Fruit fly (Drosophila melanogaster) whole organism, embryonic: ENCODE data around the gene SrpRbeta.

Experiments
- Bdp1 ChIP-seq: fragments of 200-800 bp; sonication (Bioruptor generic); optimal IDR thresholded peaks from 3 replicates; lab custom pipeline; 2016; ENCODE audit warnings: missing biosample characterization, missing genetic modification characterization
- Bgb ChIP-seq: fragments of 200-800 bp; sonication (Bioruptor generic); IDR thresholded peaks from 2 replicates; pipeline ENCODE4 v1.3.6; 2022; ENCODE audit warnings: missing biosample characterization, missing genetic modification characterization; ENCODE audit not compliant: partially characterized antibody
- CG10147 ChIP-seq: fragments of 200-800 bp; sonication (Bioruptor generic); optimal IDR thresholded peaks from 2 replicates; lab custom pipeline; 2019; ENCODE audit warnings: missing biosample characterization, mild to moderate bottlenecking, missing genetic modification characterization, moderate library complexity
- CG10565 ChIP-seq: fragments of 200-800 bp; sonication (Bioruptor generic); optimal IDR thresholded peaks from 3 replicates; lab custom pipeline; 2016; ENCODE audit warnings: missing biosample characterization, mild to moderate bottlenecking, missing genetic modification characterization
- CG11696 ChIP-seq: fragments of 200-800 bp; sonication (Bioruptor generic); IDR thresholded peaks from 2 replicates; pipeline ENCODE4 v1.3.6; 2022; ENCODE audit warnings: missing biosample characterization, missing genetic modification characterization
- CG12219 ChIP-seq: fragments of 200-800 bp; sonication (Bioruptor generic); optimal IDR thresholded peaks from 3 replicates; lab custom pipeline; 2018; ENCODE audit warnings: missing biosample characterization, mild to moderate bottlenecking, missing genetic modification characterization
- CG12769 ChIP-seq: fragments of 200-800 bp; sonication (Bioruptor generic); optimal IDR thresholded peaks from 2 replicates; lab custom pipeline; 2019; ENCODE audit warnings: missing biosample characterization, mild to moderate bottlenecking, missing genetic modification characterization, moderate library complexity
- CG13123 ChIP-seq: fragments of 200-800 bp; sonication (Bioruptor generic); optimal IDR thresholded peaks from 2 replicates; lab custom pipeline; 2016; ENCODE audit warnings: missing biosample characterization, missing genetic modification characterization
- CG13287 ChIP-seq: fragments of 200-800 bp; sonication (Bioruptor generic); IDR thresholded peaks from 2 replicates; pipeline ENCODE4 v1.3.6; 2022; ENCODE audit warnings: missing biosample characterization, missing genetic modification characterization; ENCODE audit not compliant: partially characterized antibody
- CG15073 ChIP-seq: fragments of 200-800 bp; sonication (Bioruptor generic); optimal IDR thresholded peaks from 2 replicates; lab custom pipeline; 2016; ENCODE audit warnings: missing biosample characterization, missing genetic modification characterization
- CG15269 ChIP-seq: fragments of 200-800 bp; sonication (Bioruptor generic); optimal IDR thresholded peaks from 2 replicates; lab custom pipeline; 2018; ENCODE audit warnings: missing biosample characterization, mild to moderate bottlenecking, missing genetic modification characterization, moderate library complexity
- CG1647 ChIP-seq: fragments of 200-800 bp; sonication (Bioruptor generic); optimal IDR thresholded peaks from 3 replicates; lab custom pipeline; 2016; ENCODE audit warnings: missing biosample characterization, missing genetic modification characterization
- CG17359 ChIP-seq: fragments of 200-800 bp; sonication (Bioruptor generic); optimal IDR thresholded peaks from 3 replicates; lab custom pipeline; 2018; ENCODE audit warnings: missing biosample characterization, mild to moderate bottlenecking, missing genetic modification characterization, moderate library complexity
- CG17361 ChIP-seq: fragments of 200-800 bp; sonication (Bioruptor generic); IDR thresholded peaks from 3 replicates; pipeline ENCODE4 v1.3.6; 2022; ENCODE audit warnings: missing biosample characterization, missing genetic modification characterization
- CG18262 ChIP-seq: fragments of 200-800 bp; optimal IDR thresholded peaks from 3 replicates; lab custom pipeline; 2019; ENCODE audit warnings: missing biosample characterization, mild to moderate bottlenecking, missing genetic modification characterization, moderate library complexity
- CG2120 ChIP-seq: fragments of 200-800 bp; sonication (Bioruptor generic); optimal IDR thresholded peaks from 3 replicates; lab custom pipeline; 2016; ENCODE audit warnings: missing biosample characterization, missing genetic modification characterization
- CG31224 ChIP-seq: fragments of 200-800 bp; sonication (Bioruptor generic); IDR thresholded peaks from 2 replicates; pipeline ENCODE4 v1.3.6; 2022; ENCODE audit warnings: missing biosample characterization, missing genetic modification characterization
- CG32767 ChIP-seq: fragments of 200-800 bp; sonication (Bioruptor generic); IDR thresholded peaks from 2 replicates; pipeline ENCODE4 v1.3.6; 2022; ENCODE audit warnings: missing biosample characterization, missing genetic modification characterization
- CG33213 ChIP-seq: fragments of 200-800 bp; sonication (Bioruptor generic); optimal IDR thresholded peaks from 3 replicates; lab custom pipeline; 2016; ENCODE audit warnings: missing biosample characterization, missing genetic modification characterization
- CG3995 ChIP-seq: fragments of 200-800 bp; sonication (Bioruptor generic); optimal IDR thresholded peaks from 3 replicates; lab custom pipeline; 2016; ENCODE audit warnings: missing biosample characterization, missing genetic modification characterization
- CG42726 ChIP-seq: fragments of 200-800 bp; sonication (Bioruptor generic); IDR thresholded peaks from 2 replicates; pipeline ENCODE4 v1.3.6; 2022; ENCODE audit warnings: missing biosample characterization, missing genetic modification characterization; ENCODE audit not compliant: partially characterized antibody
- CG4854 ChIP-seq: fragments of 200-800 bp; sonication (Bioruptor generic); optimal IDR thresholded peaks from 2 replicates; lab custom pipeline; 2016; ENCODE audit warnings: missing biosample characterization, missing genetic modification characterization, inconsistent platforms
- CG7928 ChIP-seq: fragments of 200-800 bp; sonication (Bioruptor generic); optimal IDR thresholded peaks from 2 replicates; lab custom pipeline; 2017; ENCODE audit warnings: missing biosample characterization, mild to moderate bottlenecking, missing genetic modification characterization
- CkIIα-i1 ChIP-seq: fragments of 200-800 bp; sonication (Bioruptor generic); IDR thresholded peaks from 2 replicates; pipeline ENCODE4 v1.3.6; 2022; ENCODE audit warnings: missing biosample characterization, missing genetic modification characterization
- Dref ChIP-seq: fragments of 200-800 bp; sonication (Bioruptor generic); IDR thresholded peaks from 2 replicates; pipeline ENCODE4 v1.3.6; 2022; ENCODE audit warnings: missing biosample characterization, missing genetic modification characterization
- Fer1 ChIP-seq: fragments of 200-800 bp; sonication (Bioruptor generic); optimal IDR thresholded peaks from 2 replicates; lab custom pipeline; 2017; ENCODE audit warnings: missing biosample characterization, mild to moderate bottlenecking, missing genetic modification characterization
- Gsc ChIP-seq: fragments of 200-800 bp; sonication (Bioruptor generic); IDR thresholded peaks from 2 replicates; pipeline ENCODE4 v1.3.6; 2022; ENCODE audit warnings: missing biosample characterization, missing genetic modification characterization
- HLH3B ChIP-seq: fragments of 200-800 bp; sonication (Bioruptor generic); IDR thresholded peaks from 2 replicates; pipeline ENCODE4 v1.3.6; 2022; ENCODE audit warnings: missing biosample characterization, missing genetic modification characterization
- Mes4 ChIP-seq: fragments of 200-800 bp; sonication (Bioruptor generic); optimal IDR thresholded peaks from 2 replicates; lab custom pipeline; 2016; ENCODE audit warnings: missing biosample characterization, missing genetic modification characterization
- Nf-YC ChIP-seq: fragments of 200-800 bp; optimal IDR thresholded peaks from 3 replicates; lab custom pipeline; 2019; ENCODE audit warnings: missing biosample characterization, mild to moderate bottlenecking, missing genetic modification characterization, moderate library complexity
- Oaz ChIP-seq: fragments of 200-800 bp; sonication (Bioruptor generic); IDR thresholded peaks from 2 replicates; pipeline ENCODE4 v1.3.6; 2022; ENCODE audit warnings: missing biosample characterization, missing genetic modification characterization
- Rfx ChIP-seq: fragments of 200-800 bp; sonication (Bioruptor generic); IDR thresholded peaks from 2 replicates; pipeline ENCODE4 v1.3.6; 2022; ENCODE audit warnings: missing biosample characterization, missing genetic modification characterization
- Rx ChIP-seq: fragments of 200-800 bp; sonication (Bioruptor generic); IDR thresholded peaks from 2 replicates; pipeline ENCODE4 v1.3.6; 2022; ENCODE audit warnings: missing biosample characterization, missing genetic modification characterization
- Tbp ChIP-seq: fragments of >200 bp; optimal IDR thresholded peaks from 2 replicates; lab custom pipeline; 2018; ENCODE audit warnings: missing biosample characterization, missing genetic modification characterization
- ase ChIP-seq: fragments of 200-800 bp; sonication (Bioruptor generic); IDR thresholded peaks from 3 replicates; pipeline ENCODE4 v1.3.6; 2022; ENCODE audit warnings: missing biosample characterization, missing genetic modification characterization
- bsh ChIP-seq, 2 experiments: fragments of 200-800 bp; sonication (Bioruptor generic); optimal IDR thresholded peaks; 2 replicates each; lab custom pipeline; 2017 to 2018; ENCODE audit warnings: mild to moderate bottlenecking in 2 of 2, missing biosample characterization in 2 of 2, missing genetic modification characterization in 2 of 2, moderate library complexity in 1 of 2
- ewg ChIP-seq: fragments of 200-800 bp; sonication (Bioruptor generic); optimal IDR thresholded peaks from 3 replicates; lab custom pipeline; 2017; ENCODE audit warnings: mild to moderate bottlenecking, missing biosample characterization, missing genetic modification reagents, missing genetic modification characterization
- fd3F ChIP-seq: fragments of 200-800 bp; sonication (Bioruptor generic); optimal IDR thresholded peaks from 2 replicates; lab custom pipeline; 2018; ENCODE audit warnings: missing biosample characterization, mild to moderate bottlenecking, missing genetic modification characterization, moderate library complexity
- gcm ChIP-seq: fragments of 200-800 bp; sonication (Bioruptor generic); optimal IDR thresholded peaks from 2 replicates; lab custom pipeline; 2019; ENCODE audit warnings: missing biosample characterization, mild to moderate bottlenecking, missing genetic modification characterization, moderate library complexity
- jing ChIP-seq: fragments of 200-800 bp; sonication (Bioruptor generic); optimal IDR thresholded peaks from 2 replicates; lab custom pipeline; 2018; ENCODE audit warnings: missing biosample characterization, mild to moderate bottlenecking, missing genetic modification characterization
- kah ChIP-seq: fragments of 200-800 bp; sonication (Bioruptor generic); optimal IDR thresholded peaks from 2 replicates; lab custom pipeline; 2018; ENCODE audit warnings: missing biosample characterization, mild to moderate bottlenecking, missing genetic modification characterization
- mirr ChIP-seq: fragments of 200-800 bp; sonication (Bioruptor generic); optimal IDR thresholded peaks from 3 replicates; lab custom pipeline; 2018; ENCODE audit warnings: missing biosample characterization, mild to moderate bottlenecking, missing genetic modification characterization
- nerfin-1 ChIP-seq: fragments of 200-800 bp; sonication (Bioruptor generic); optimal IDR thresholded peaks from 3 replicates; lab custom pipeline; 2019; ENCODE audit warnings: missing biosample characterization, mild to moderate bottlenecking, missing genetic modification characterization, moderate library complexity
- ranshi ChIP-seq: fragments of 200-800 bp; sonication (Bioruptor generic); IDR thresholded peaks from 2 replicates; pipeline ENCODE4 v1.3.6; 2022; ENCODE audit warnings: missing biosample characterization, missing genetic modification characterization
- sc ChIP-seq, 3 experiments: fragments of >200 bp in 2 of 3; fragments of 200-800 bp in 1 of 3; sonication (Bioruptor generic) in 1 of 3; optimal IDR thresholded peaks; 2 replicates in 2 of 3; 3 replicates in 1 of 3; lab custom pipeline; 2017; ENCODE audit warnings: mild to moderate bottlenecking in 1 of 3, missing biosample characterization in 1 of 3, missing genetic modification characterization in 1 of 3, missing genetic modification reagents in 1 of 3
- sd ChIP-seq: fragments of 200-800 bp; sonication (Bioruptor generic); optimal IDR thresholded peaks from 3 replicates; lab custom pipeline; 2018; ENCODE audit warnings: missing biosample characterization, mild to moderate bottlenecking, missing genetic modification characterization, moderate library complexity
- slbo ChIP-seq: fragments of 200-800 bp; sonication (Bioruptor generic); IDR thresholded peaks from 2 replicates; pipeline ENCODE4 v1.3.6; 2022; ENCODE audit warnings: missing biosample characterization, missing genetic modification characterization
- so ChIP-seq: fragments of 200-800 bp; sonication (Bioruptor generic); IDR thresholded peaks from 3 replicates; pipeline ENCODE4 v1.3.6; 2022; ENCODE audit warnings: missing biosample characterization, missing genetic modification characterization
- tna ChIP-seq: fragments of 200-800 bp; sonication (Bioruptor generic); IDR thresholded peaks from 2 replicates; pipeline ENCODE4 v1.3.6; 2022; ENCODE audit warnings: missing biosample characterization, missing genetic modification characterization; ENCODE audit not compliant: partially characterized antibody
- wek ChIP-seq: fragments of 200-800 bp; sonication (Bioruptor generic); optimal IDR thresholded peaks from 3 replicates; lab custom pipeline; 2018; ENCODE audit warnings: missing biosample characterization, mild to moderate bottlenecking, missing genetic modification characterization, moderate library complexity
- zfh1 ChIP-seq: fragments of 200-800 bp; sonication (Bioruptor generic); IDR thresholded peaks from 3 replicates; pipeline ENCODE4 v1.3.6; 2022; ENCODE audit warnings: missing biosample characterization, missing genetic modification characterization

Gene SrpRbeta

DNA sequence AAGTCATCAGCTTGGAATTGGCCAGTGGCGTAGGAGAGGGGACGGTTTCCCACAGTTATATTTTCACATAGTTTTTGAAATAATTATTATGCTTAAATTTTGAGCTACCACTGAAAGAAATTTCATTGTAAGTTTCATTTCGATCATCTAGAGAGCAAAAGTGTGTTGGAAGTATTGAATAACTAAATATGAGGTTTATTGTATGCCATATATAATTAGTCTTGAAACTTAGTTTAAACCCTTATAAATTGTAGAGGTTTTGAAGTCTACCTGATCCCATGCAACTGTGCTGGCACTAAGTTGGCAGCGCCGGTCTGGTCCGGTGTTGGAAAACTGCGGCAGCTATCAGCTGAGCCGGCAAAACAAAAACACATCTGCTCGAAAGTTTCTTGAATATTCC, 1.1 kb upstream of the SrpRbeta start, which contains the start of the genes CG32022 and CG6511 (continued):
- TF ChIP-seq ranshi (peak; percentile 96), CG17361 (GFP tag; lab: Robert Waterston, UW) (peak; percentile 99), CG13287 (GFP tag; lab: Robert Waterston, UW) (peak; percentile 49), CG7928 (GFP tag; lab: Kevin White, UChicago) (peak; percentile 78), jing (peak; percentile 93), Dref (peak; percentile 41), CG3995 (GFP tag; lab: Kevin White, UChicago) (peak; percentile 83), Bdp1 (GFP tag; lab: Kevin White, UChicago) (peak; percentile 91), Tbp (GFP tag; lab: Kevin White, UChicago) (no peak), CG13123 (GFP tag; lab: Kevin White, UChicago) (peak; percentile 94), Rfx (GFP tag; lab: Robert Waterston, UW) (peak; percentile 97), Fer1 (GFP tag; lab: Kevin White, UChicago) (peak; percentile 97), Mes4 (GFP tag; lab: Kevin White, UChicago) (peak; percentile 93), mirr (GFP tag; lab: Kevin White, UChicago) (peak; percentile 94), CG12219 (GFP tag; lab: Kevin White, UChicago) (peak; percentile 92), bsh (GFP tag; optimal IDR thresholded peaks at IDR 0.05; lab: Kevin White, UChicago) (peak in 1 of 2 experiments; percentile 95), CG10565 (GFP tag; lab: Kevin White, UChicago) (peak; percentile 87), Gsc (GFP tag; lab: Robert Waterston, UW) (peak; percentile 88), CG18262 (tag; lab: Kevin White, UChicago) (peak; percentile 96), CG32767 (GFP tag; lab: Robert Waterston, UW) (peak; percentile 89), CG4854 (GFP tag; lab: Kevin White, UChicago) (peak; percentile 95), Bgb (GFP tag; lab: Robert Waterston, UW) (no peak), CG1647 (GFP tag; lab: Kevin White, UChicago) (peak; percentile 96), CG17359 (tag; lab: Kevin White, UChicago) (peak; percentile 95), so (peak; percentile 94), CkIIα-i1 (GFP tag; lab: Robert Waterston, UW) (peak; percentile 76), kah (peak; percentile 89), nerfin-1 (tag; lab: Kevin White, UChicago) (peak; percentile 96), CG31224 (GFP tag; lab: Robert Waterston, UW) (peak; percentile 93), CG12769 (peak; percentile 96), CG10147 (peak; percentile 97)

DNA sequence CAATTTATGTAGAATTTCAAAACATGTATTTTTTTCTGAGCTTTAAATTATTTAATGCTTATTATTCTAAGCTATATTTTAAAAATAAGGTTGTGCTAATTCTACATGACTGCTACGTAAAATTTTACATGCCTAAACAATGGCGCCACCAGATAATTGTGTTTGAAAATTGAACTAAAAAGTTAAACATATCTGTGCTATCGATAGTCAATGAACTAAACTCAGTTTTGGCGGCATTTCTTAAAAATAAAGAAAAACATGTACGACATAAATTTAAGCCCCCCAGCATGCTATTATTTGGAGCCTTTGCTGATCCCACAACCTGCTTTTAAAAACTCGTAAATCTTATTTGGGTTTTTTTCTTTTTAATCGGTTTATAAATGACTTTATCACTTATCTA, 1.4 kb downstream of the SrpRbeta start:
- TF ChIP-seq Oaz (GFP tag; lab: Robert Waterston, UW) (no peak), CG11696 (GFP tag; lab: Robert Waterston, UW) (0 out of 2 replicates have a peak, but pooled peaks have one; percentile 11), CG42726 (GFP tag; lab: Robert Waterston, UW) (peak; percentile 73; the same call in 1 of the 2 replicates), HLH3B (GFP tag; lab: Robert Waterston, UW) (peak; percentile 5; the same call in 1 of the 2 replicates), sd (tag; lab: Kevin White, UChicago) (peak; percentile 95), zfh1 (GFP tag; lab: Robert Waterston, UW) (0 out of 3 replicates have a peak, but pooled peaks have one; percentile 3), CG33213 (GFP tag; lab: Kevin White, UChicago) (peak; percentile 0), Nf-YC (tag; lab: Kevin White, UChicago) (peak; percentile 9), CG2120 (GFP tag; lab: Kevin White, UChicago) (peak; percentile 18), ewg (GFP tag; lab: Kevin White, UChicago) (peak; percentile 1), Rx (no peak), wek (GFP tag; lab: Kevin White, UChicago) (no peak), gcm (no peak), sc (optimal IDR thresholded peaks at IDR 0.05; lab: Kevin White, UChicago) (no peak), sc (GFP tag; optimal IDR thresholded peaks at IDR 0.05; lab: Kevin White, UChicago) (no peak), fd3F (GFP tag; lab: Kevin White, UChicago) (no peak), CG15269 (tag; lab: Kevin White, UChicago) (peak; percentile 20), slbo (GFP tag; lab: Robert Waterston, UW) (no peak), tna (GFP tag; lab: Robert Waterston, UW) (peak; percentile 35; the same call in 1 of the 2 replicates), CG15073 (GFP tag; lab: Kevin White, UChicago) (no peak), ase (GFP tag; lab: Robert Waterston, UW) (peak; percentile 31; the same call in 1 of the 3 replicates)
